Worm (Caenorhabditis elegans) whole organism, late embryonic: ENCODE data around the gene srbc-34.

ENCODE experiments used
- ama-1 ChIP-seq: fragments of 150-350 bp; optimal IDR thresholded peaks from 2 replicates; lab custom pipeline; 2014
- ceh-6 ChIP-seq: fragments of 200-800 bp; sonication (Bioruptor generic); optimal IDR thresholded peaks from 2 replicates; lab custom pipeline; 2018; ENCODE audit warnings: mild to moderate bottlenecking, missing genetic modification characterization, missing compliant biosample characterization
- dmd-4 ChIP-seq: sonication (generic microtip); optimal IDR thresholded peaks from 2 replicates; lab custom pipeline; 2016; ENCODE audit warnings: borderline replicate concordance, missing genetic modification characterization, missing compliant biosample characterization
- unc-86 ChIP-seq: sonication (generic microtip); optimal IDR thresholded peaks from 2 replicates; lab custom pipeline; 2016; ENCODE audit warnings: missing genetic modification characterization, missing compliant biosample characterization

- no peak for TF ChIP-seq ama-1 (lab: Kevin White, UChicago)
- TF ChIP-seq ceh-6 (GFP tag; lab: Kevin White, UChicago), result no peak
- TF ChIP-seq dmd-4 (tag; lab: Kevin White, UChicago), result no peak
- no peak for TF ChIP-seq unc-86 (tag; lab: Kevin White, UChicago)
Observed at ce11 chrV:20212584-20212983, 6.5 kb downstream of the srbc-34 start, which contains the start of gene Y113G7B.12.
